Worm (Caenorhabditis elegans): ENCODE data around the gene M02D8.6.

- no peak for TF ChIP-seq daf-12 (tag; optimal IDR thresholded peaks at IDR 0.05)
- no peak for TF ChIP-seq zag-1 (tag; optimal IDR thresholded peaks at IDR 0.05)
- no peak for TF ChIP-seq ceh-9 (tag; optimal IDR thresholded peaks at IDR 0.05)
- no peak for TF ChIP-seq ZK546.5 (tag; optimal IDR thresholded peaks at IDR 0.05)
- TF ChIP-seq lin-15B (tag; optimal IDR thresholded peaks at IDR 0.05) = no peak
Observed at ce11 chrX:8742896-8743295, 11.2 kb upstream of the M02D8.6 start, which contains the start of gene M02D8.7.
